Worm (Caenorhabditis elegans): Measurements from ENCODE around the gene acp-3.

Gene acp-3

ce11 chrII:8399997-8400396 lies 36.9 kb downstream of the acp-3 start:
- TF ChIP-seq hlh-1 (tag; optimal IDR thresholded peaks at IDR 0.05) (no peak), zip-8 (tag; optimal IDR thresholded peaks at IDR 0.05) (peak; percentile 70), unc-62 (GFP tag; optimal IDR thresholded peaks at IDR 0.05) (peak; percentile 40), ceh-83 (GFP tag; optimal IDR thresholded peaks at IDR 0.05) (no peak), lin-13 (tag; optimal IDR thresholded peaks at IDR 0.05) (no peak)

DNA sequence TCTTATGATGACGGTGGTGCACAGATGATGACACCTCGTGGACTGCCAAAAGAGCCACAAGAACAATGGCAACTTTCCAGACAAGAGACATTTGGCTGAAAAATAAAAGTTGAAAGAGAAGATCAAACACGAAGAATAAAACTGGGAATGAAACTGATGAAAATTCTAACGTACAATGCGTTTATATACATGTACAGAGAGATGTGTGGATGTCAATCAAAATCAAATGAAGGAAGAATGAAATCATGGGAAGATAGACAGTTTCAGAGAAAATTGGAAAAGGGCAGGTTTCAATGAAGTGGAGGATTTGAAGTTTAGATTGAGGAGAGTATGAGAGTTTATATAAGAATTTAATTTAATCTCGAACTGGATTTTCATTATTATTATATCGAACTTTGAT lies 37.9 kb downstream of the acp-3 start, which contains the start of gene dod-23:
Gene dod-23 (minus strand): TSS at position 101 of the 400 bp plus-strand sequence.
- TF ChIP-seq unc-39 (tag; optimal IDR thresholded peaks at IDR 0.05) (no peak), lsy-2 (tag; optimal IDR thresholded peaks at IDR 0.05) (no peak), ham-2 (GFP tag; optimal IDR thresholded peaks at IDR 0.05) (no peak), lin-13 (tag; optimal IDR thresholded peaks at IDR 0.05) (no peak), nhr-237 (tag; optimal IDR thresholded peaks at IDR 0.05) (no peak), nhr-12 (tag; optimal IDR thresholded peaks at IDR 0.05) (no peak), nhr-28 (tag; optimal IDR thresholded peaks at IDR 0.05) (no peak), ceh-43 (GFP tag; optimal IDR thresholded peaks at IDR 0.05) (no peak), bed-3 (GFP tag; optimal IDR thresholded peaks at IDR 0.05) (no peak), nhr-76 (tag; optimal IDR thresholded peaks at IDR 0.05) (no peak)

ce11 chrII:8396041-8396440 lies 40.9 kb downstream of the acp-3 start, which contains the start of gene F49E12.7:
Gene F49E12.7 (minus strand): TSS chrII:8396141.
- TF ChIP-seq nhr-28 (tag; optimal IDR thresholded peaks at IDR 0.05) (no peak), flh-1 (GFP tag; optimal IDR thresholded peaks at IDR 0.05) (no peak), drap-1 (GFP tag; optimal IDR thresholded peaks at IDR 0.05) (no peak), nhr-76 (tag; optimal IDR thresholded peaks at IDR 0.05) (no peak), ztf-11 (tag; optimal IDR thresholded peaks at IDR 0.05) (no peak), unc-120 (tag; optimal IDR thresholded peaks at IDR 0.05; ENCODE audit: poor library complexity, severe bottlenecking) (no peak), bed-3 (GFP tag; optimal IDR thresholded peaks at IDR 0.05) (no peak), mep-1 (tag; optimal IDR thresholded peaks at IDR 0.05) (no peak), lin-32 (GFP tag; optimal IDR thresholded peaks at IDR 0.05) (no peak), sem-2 (GFP tag; optimal IDR thresholded peaks at IDR 0.05) (no peak)

DNA sequence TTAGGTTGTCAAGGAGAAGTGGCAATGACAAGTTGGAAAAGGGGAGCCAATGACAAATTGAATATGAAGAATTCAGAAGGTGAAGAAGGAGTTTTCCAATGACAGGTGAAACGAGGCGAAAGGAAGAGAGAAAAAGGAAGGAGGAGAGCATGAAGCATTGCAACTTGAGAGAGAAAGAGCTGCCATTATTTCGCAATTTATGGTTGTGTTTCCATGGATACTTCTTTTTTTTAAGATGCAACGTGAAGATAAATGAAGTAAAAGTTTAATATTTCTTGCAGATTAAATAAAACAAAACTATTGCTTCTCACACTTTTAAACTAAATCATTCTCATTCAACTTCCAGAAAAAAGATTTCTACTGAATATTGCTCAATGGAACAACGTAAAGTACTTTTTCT lies 42.7 kb downstream of the acp-3 start, which contains the start of gene F49E12.8:
Gene F49E12.8 (minus strand): TSS at position 101 of the 400 bp plus-strand sequence.
- TF ChIP-seq lsy-2 (tag; optimal IDR thresholded peaks at IDR 0.05) (no peak), tbx-8 (GFP tag; optimal IDR thresholded peaks at IDR 0.05) (no peak), zip-8 (tag; optimal IDR thresholded peaks at IDR 0.05) (no peak), ceh-39 (tag; optimal IDR thresholded peaks at IDR 0.05) (no peak), nhr-76 (tag; optimal IDR thresholded peaks at IDR 0.05) (no peak), unc-39 (tag; optimal IDR thresholded peaks at IDR 0.05) (no peak), ztf-11 (tag; optimal IDR thresholded peaks at IDR 0.05) (no peak), ceh-43 (GFP tag; optimal IDR thresholded peaks at IDR 0.05) (no peak), elt-1 (tag; optimal IDR thresholded peaks at IDR 0.05; ENCODE audit: borderline replicate concordance, insufficient read depth) (no peak), sem-2 (GFP tag; optimal IDR thresholded peaks at IDR 0.05) (no peak), nhr-237 (tag; optimal IDR thresholded peaks at IDR 0.05) (no peak), ham-2 (GFP tag; optimal IDR thresholded peaks at IDR 0.05) (no peak), lin-13 (tag; optimal IDR thresholded peaks at IDR 0.05) (no peak), M03D4.4 (tag; optimal IDR thresholded peaks at IDR 0.05) (no peak), mab-5 (tag; optimal IDR thresholded peaks at IDR 0.05) (no peak)

DNA sequence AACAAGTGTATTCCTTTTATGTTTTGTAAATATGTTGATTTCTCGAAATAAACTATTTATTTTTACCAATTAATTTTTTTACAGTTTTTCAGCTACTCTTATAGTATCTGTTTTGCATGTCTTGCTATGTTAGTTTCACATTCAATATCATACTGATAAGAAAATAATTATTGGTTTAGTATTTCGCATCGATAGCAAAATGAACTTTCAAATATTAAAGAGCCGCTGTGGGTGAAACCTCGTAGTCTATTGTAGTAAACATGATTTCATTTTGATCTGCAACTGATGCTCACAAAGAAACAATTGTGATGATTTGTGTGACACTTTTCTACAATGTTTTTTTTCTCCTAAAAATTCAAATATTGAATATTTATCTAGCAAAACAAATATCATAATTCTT lies 44.7 kb downstream of the acp-3 start:
- TF ChIP-seq bed-3 (GFP tag; optimal IDR thresholded peaks at IDR 0.05): no peak
- TF ChIP-seq cnd-1 (tag; optimal IDR thresholded peaks at IDR 0.05): no peak
- no peak for TF ChIP-seq ceh-83 (GFP tag; optimal IDR thresholded peaks at IDR 0.05)
- TF ChIP-seq ces-1 (GFP tag; optimal IDR thresholded peaks at IDR 0.05): no peak
- TF ChIP-seq zip-8 (tag; optimal IDR thresholded peaks at IDR 0.05): no peak
- no peak for TF ChIP-seq ztf-11 (tag; optimal IDR thresholded peaks at IDR 0.05)
- no peak for TF ChIP-seq drap-1 (GFP tag; optimal IDR thresholded peaks at IDR 0.05)
- no peak for TF ChIP-seq ham-2 (GFP tag; optimal IDR thresholded peaks at IDR 0.05)
- no peak for TF ChIP-seq ceh-39 (tag; optimal IDR thresholded peaks at IDR 0.05)
- no peak for TF ChIP-seq tbx-8 (GFP tag; optimal IDR thresholded peaks at IDR 0.05)
- TF ChIP-seq blmp-1 (tag; optimal IDR thresholded peaks at IDR 0.05): no peak
- TF ChIP-seq pha-4 (tag; optimal IDR thresholded peaks at IDR 0.05): no peak
- no peak for TF ChIP-seq nhr-2 (tag; optimal IDR thresholded peaks at IDR 0.05)
- TF ChIP-seq flh-1 (GFP tag; optimal IDR thresholded peaks at IDR 0.05): no peak
- TF ChIP-seq lsy-2 (tag; optimal IDR thresholded peaks at IDR 0.05): no peak
- no peak for TF ChIP-seq hlh-1 (tag; optimal IDR thresholded peaks at IDR 0.05)
- TF ChIP-seq elt-1 (tag; optimal IDR thresholded peaks at IDR 0.05; ENCODE audit: borderline replicate concordance, insufficient read depth): no peak
- no peak for TF ChIP-seq mls-2 (tag; optimal IDR thresholded peaks at IDR 0.05)
- no peak for TF ChIP-seq snpc-4 (tag; optimal IDR thresholded peaks at IDR 0.05)
- TF ChIP-seq unc-62 (GFP tag; optimal IDR thresholded peaks at IDR 0.05): no peak
